Fruit fly (Drosophila melanogaster): Measurements from ENCODE around the gene Eip74EF.

Eip74EF gene

dm6 chr3L:17576093-17576885, 42.8 kb downstream of the Eip74EF start (continued):
- peak; percentile 83 for TF ChIP-seq Blimp-1 (GFP tag; optimal IDR thresholded peaks at IDR 0.05)
- TF ChIP-seq salr (GFP tag; optimal IDR thresholded peaks at IDR 0.05): no peak
- TF ChIP-seq OdsH (GFP tag; optimal IDR thresholded peaks at IDR 0.05): no peak
- no peak for TF ChIP-seq pdm3 (GFP tag; optimal IDR thresholded peaks at IDR 0.05)
- no peak for TF ChIP-seq CG32006 (GFP tag; optimal IDR thresholded peaks at IDR 0.05)
- no peak for TF ChIP-seq esn (GFP tag; optimal IDR thresholded peaks at IDR 0.05)
- no peak for TF ChIP-seq achi (GFP tag; optimal IDR thresholded peaks at IDR 0.05)
- peak; percentile 55 for TF ChIP-seq Eip93F (GFP tag; optimal IDR thresholded peaks at IDR 0.05)
- TF ChIP-seq CG6854 (GFP tag; optimal IDR thresholded peaks at IDR 0.05): peak; percentile 57
- TF ChIP-seq CG9139 (GFP tag; optimal IDR thresholded peaks at IDR 0.05): no peak
- no peak for TF ChIP-seq acj6 (GFP tag; optimal IDR thresholded peaks at IDR 0.05)
- no peak for TF ChIP-seq spab (GFP tag; optimal IDR thresholded peaks at IDR 0.05)
- no peak for TF ChIP-seq CG11294 (GFP tag; IDR thresholded peaks at IDR 0.05)
- peak; percentile 85 for TF ChIP-seq svp (GFP tag)
- TF ChIP-seq CG31627 (GFP tag; optimal IDR thresholded peaks at IDR 0.05): no peak
- TF ChIP-seq CG6163 (GFP tag; IDR thresholded peaks at IDR 0.05): peak; percentile 48; the same call in 2 of the 3 replicates
- TF ChIP-seq Eip75B (GFP tag; optimal IDR thresholded peaks at IDR 0.05): peak; percentile 70
- TF ChIP-seq CG8119 (GFP tag; IDR thresholded peaks at IDR 0.05): peak; percentile 26; the same call in 2 of the 3 replicates
- no peak for TF ChIP-seq Hr38 (GFP tag; optimal IDR thresholded peaks at IDR 0.05)
- peak; percentile 68 for TF ChIP-seq fkh (GFP tag; optimal IDR thresholded peaks at IDR 0.05)
- no peak for TF ChIP-seq CG8319 (GFP tag; optimal IDR thresholded peaks at IDR 0.05)
- TF ChIP-seq CG10669 (GFP tag; optimal IDR thresholded peaks at IDR 0.05): no peak

- TF ChIP-seq Eip78C (GFP tag) (peak; percentile 57), Sox102F (GFP tag; optimal IDR thresholded peaks at IDR 0.05) (no peak), CG11902 (GFP tag; optimal IDR thresholded peaks at IDR 0.05) (no peak), Lpt (GFP tag; optimal IDR thresholded peaks at IDR 0.05) (peak; percentile 48), CG6163 (GFP tag; IDR thresholded peaks at IDR 0.05) (peak; percentile 17; the same call in 1 of the 3 replicates), Ets21C (GFP tag; optimal IDR thresholded peaks at IDR 0.05) (no peak), dsx (GFP tag; optimal IDR thresholded peaks at IDR 0.05; ENCODE audit: poor library complexity, severe bottlenecking) (peak; percentile 48), vri (GFP tag; optimal IDR thresholded peaks at IDR 0.05) (peak; percentile 71), CG15336 (GFP tag; IDR thresholded peaks at IDR 0.05) (peak; percentile 43; the same call in 1 of the 2 replicates), Gug (GFP tag; IDR thresholded peaks at IDR 0.05) (no peak), fkh (GFP tag; optimal IDR thresholded peaks at IDR 0.05) (peak; percentile 0), ss (GFP tag; optimal IDR thresholded peaks at IDR 0.05) (peak; percentile 8 to 24)
These were observed 45.3 kb downstream of the Eip74EF start for dm6 chr3L:17573823-17574222.

- TF ChIP-seq CG8319 (GFP tag; optimal IDR thresholded peaks at IDR 0.05): no peak
- no peak for TF ChIP-seq Blimp-1 (GFP tag; optimal IDR thresholded peaks at IDR 0.05)
- TF ChIP-seq salr (GFP tag; optimal IDR thresholded peaks at IDR 0.05): peak in 1 of 2 experiments; percentile 2
- TF ChIP-seq CG6163 (GFP tag; IDR thresholded peaks at IDR 0.05): peak; percentile 54; the same call in 1 of the 3 replicates
- TF ChIP-seq Hr4 (GFP tag; optimal IDR thresholded peaks at IDR 0.05): no peak
- no peak for TF ChIP-seq Eip93F (GFP tag; optimal IDR thresholded peaks at IDR 0.05)
- TF ChIP-seq CG11762 (GFP tag; optimal IDR thresholded peaks at IDR 0.05; ENCODE audit: insufficient read depth): no peak
- TF ChIP-seq CG15336 (GFP tag; IDR thresholded peaks at IDR 0.05): peak; percentile 35; the same call in 1 of the 2 replicates
- TF ChIP-seq CG3919 (GFP tag; optimal IDR thresholded peaks at IDR 0.05): no peak
- no peak for TF ChIP-seq Eip75B (GFP tag; optimal IDR thresholded peaks at IDR 0.05)
- TF ChIP-seq svp (GFP tag): no peak
- TF ChIP-seq CG6854 (GFP tag; optimal IDR thresholded peaks at IDR 0.05): no peak
- TF ChIP-seq lz (GFP tag; optimal IDR thresholded peaks at IDR 0.05): no peak
- no peak for TF ChIP-seq net (GFP tag; optimal IDR thresholded peaks at IDR 0.05)
- TF ChIP-seq fd85E (GFP tag; optimal IDR thresholded peaks at IDR 0.05): no peak
- no peak for TF ChIP-seq CG31627 (GFP tag; optimal IDR thresholded peaks at IDR 0.05)
- no peak for TF ChIP-seq Sox15 (GFP tag; optimal IDR thresholded peaks at IDR 0.05)
- TF ChIP-seq ss (GFP tag; optimal IDR thresholded peaks at IDR 0.05): peak in 1 of 2 experiments; percentile 20
- TF ChIP-seq Eip78C (GFP tag): no peak
- no peak for TF ChIP-seq CG7368 (GFP tag; optimal IDR thresholded peaks at IDR 0.05)
- no peak for TF ChIP-seq esn (GFP tag; optimal IDR thresholded peaks at IDR 0.05)
- no peak for TF ChIP-seq fd59A (GFP tag; optimal IDR thresholded peaks at IDR 0.05)
- no peak for TF ChIP-seq CG1621 (tag; optimal IDR thresholded peaks at IDR 0.05)
- TF ChIP-seq CG6792 (GFP tag; optimal IDR thresholded peaks at IDR 0.05): no peak
- peak; percentile 24 for TF ChIP-seq CG6276 (GFP tag; optimal IDR thresholded peaks at IDR 0.05)
- TF ChIP-seq fkh (GFP tag; optimal IDR thresholded peaks at IDR 0.05): peak; percentile 24
- TF ChIP-seq Smox (GFP tag; optimal IDR thresholded peaks at IDR 0.05): no peak
- no peak for TF ChIP-seq Hr39 (GFP tag; optimal IDR thresholded peaks at IDR 0.05)
These were observed 47.0 kb downstream of the Eip74EF start for dm6 chr3L:17572090-17572489.

Data from whole organism, prepupa.